In the genomic region with DNA sequence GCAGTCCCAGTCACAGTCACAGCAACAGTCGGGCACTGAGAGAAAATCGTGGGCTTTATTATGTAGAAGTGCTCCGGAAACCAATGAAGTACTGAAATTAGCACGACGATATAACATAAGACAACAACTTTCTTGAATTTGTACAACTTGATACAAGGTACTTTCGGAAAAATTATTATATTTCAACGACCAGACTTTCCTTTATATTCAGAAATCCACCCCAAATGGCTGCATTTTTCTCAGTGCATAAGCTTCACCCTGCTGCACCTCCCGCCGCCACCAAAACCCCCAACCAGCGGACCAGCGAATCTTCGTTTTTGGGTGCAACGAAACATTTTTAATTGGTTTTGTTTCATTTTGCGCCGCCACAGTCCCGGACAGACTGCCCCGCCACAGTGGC, we compare ENCODE assay signal across 4 fruit fly cellular contexts.
TF ChIP-seq lines count a peak whose summit lies in the region.

No protein-coding gene starts in this region.

- no peak for TF ChIP-seq CTCF in whole organism, embryonic (GFP tag; optimal IDR thresholded peaks at IDR 0.05; lab: Kevin White, UChicago)

TF ChIP-seq in whole organism, embryonic, 481 proteins besides CTCF, POLR2A, EP300 and RAD21:
- no peak for TF ChIP-seq Elba2 (GFP tag; optimal IDR thresholded peaks at IDR 0.05; lab: Kevin White, UChicago)
- TF ChIP-seq tio (GFP tag; optimal IDR thresholded peaks at IDR 0.05; lab: Kevin White, UChicago), result no peak
- TF ChIP-seq CG18619 (GFP tag; optimal IDR thresholded peaks at IDR 0.05; lab: Kevin White, UChicago), result no peak
- no peak for TF ChIP-seq CG32532 (GFP tag; IDR thresholded peaks at IDR 0.05; lab: Robert Waterston, UW)
- TF ChIP-seq az2 (GFP tag; optimal IDR thresholded peaks at IDR 0.05; lab: Kevin White, UChicago), result no peak
- TF ChIP-seq al (GFP tag; IDR thresholded peaks at IDR 0.05; lab: Robert Waterston, UW), result no peak
- no peak for TF ChIP-seq CG18476 (GFP tag; optimal IDR thresholded peaks at IDR 0.05; lab: Kevin White, UChicago)
- TF ChIP-seq Doc3 (GFP tag; IDR thresholded peaks at IDR 0.05; lab: Robert Waterston, UW; ENCODE audit: partially characterized antibody), result no peak
- no peak for TF ChIP-seq CG3281 (GFP tag; optimal IDR thresholded peaks at IDR 0.05; lab: Kevin White, UChicago)
- TF ChIP-seq nom (GFP tag; optimal IDR thresholded peaks at IDR 0.05; lab: Kevin White, UChicago), result peak; percentile 42
- TF ChIP-seq corto (GFP tag; optimal IDR thresholded peaks at IDR 0.05; lab: Kevin White, UChicago), result peak; percentile 0
- no peak for TF ChIP-seq Abd-B (GFP tag; optimal IDR thresholded peaks at IDR 0.05; lab: Kevin White, UChicago)

TF ChIP-seq in whole organism, prepupa, 60 proteins besides CTCF, POLR2A, EP300 and RAD21 (continues in another document):
- TF ChIP-seq Hr4 (GFP tag; optimal IDR thresholded peaks at IDR 0.05; lab: Kevin White, UChicago) (peak; percentile 6), CG4318 (GFP tag; optimal IDR thresholded peaks at IDR 0.05; lab: Kevin White, UChicago) (no peak), CG3919 (GFP tag; optimal IDR thresholded peaks at IDR 0.05; lab: Kevin White, UChicago) (peak; percentile 73), CG32006 (GFP tag; optimal IDR thresholded peaks at IDR 0.05; lab: Kevin White, UChicago) (peak; percentile 15), CG15336 (GFP tag; IDR thresholded peaks at IDR 0.05; lab: Robert Waterston, UW) (no peak), Hr39 (GFP tag; optimal IDR thresholded peaks at IDR 0.05; lab: Kevin White, UChicago) (peak; percentile 65), Sox102F (GFP tag; optimal IDR thresholded peaks at IDR 0.05; lab: Kevin White, UChicago) (peak; percentile 29), Ets21C (GFP tag; optimal IDR thresholded peaks at IDR 0.05; lab: Kevin White, UChicago) (peak; percentile 59), CG8119 (GFP tag; IDR thresholded peaks at IDR 0.05; lab: Robert Waterston, UW) (no peak), Eip78C (GFP tag; lab: Kevin White, UChicago) (peak; percentile 93), CG11294 (GFP tag; IDR thresholded peaks at IDR 0.05; lab: Robert Waterston, UW) (no peak), fd85E (GFP tag; optimal IDR thresholded peaks at IDR 0.05; lab: Kevin White, UChicago) (no peak), Blimp-1 (GFP tag; optimal IDR thresholded peaks at IDR 0.05; lab: Kevin White, UChicago) (peak; percentile 32), CG16779 (tag; optimal IDR thresholded peaks at IDR 0.05; lab: Kevin White, UChicago) (peak; percentile 35), CG6854 (GFP tag; optimal IDR thresholded peaks at IDR 0.05; lab: Kevin White, UChicago) (no peak), CG9139 (GFP tag; optimal IDR thresholded peaks at IDR 0.05; lab: Kevin White, UChicago) (peak; percentile 2), CG7368 (GFP tag; optimal IDR thresholded peaks at IDR 0.05; lab: Kevin White, UChicago) (peak; percentile 64), Smox (GFP tag; optimal IDR thresholded peaks at IDR 0.05; lab: Kevin White, UChicago) (peak; percentile 71), vri (GFP tag; optimal IDR thresholded peaks at IDR 0.05; lab: Kevin White, UChicago) (peak; percentile 62), Gug (GFP tag; IDR thresholded peaks at IDR 0.05; lab: Robert Waterston, UW) (no peak), esn (GFP tag; optimal IDR thresholded peaks at IDR 0.05; lab: Kevin White, UChicago) (peak; percentile 69), dsx (GFP tag; optimal IDR thresholded peaks at IDR 0.05; lab: Kevin White, UChicago; ENCODE audit: poor library complexity, severe bottlenecking) (peak; percentile 27), CG6808 (GFP tag; optimal IDR thresholded peaks at IDR 0.05; lab: Kevin White, UChicago) (peak; percentile 68), cyc (GFP tag; optimal IDR thresholded peaks at IDR 0.05; lab: Kevin White, UChicago) (peak; percentile 67), CG8319 (GFP tag; optimal IDR thresholded peaks at IDR 0.05; lab: Kevin White, UChicago) (peak; percentile 34)

TF ChIP-seq in whole organism, pupa, 21 proteins besides CTCF, POLR2A, EP300 and RAD21:
- TF ChIP-seq CG13204 (GFP tag; optimal IDR thresholded peaks at IDR 0.05; lab: Kevin White, UChicago), result no peak
- no peak for TF ChIP-seq rn (GFP tag; IDR thresholded peaks at IDR 0.05; lab: Robert Waterston, UW)
- no peak for TF ChIP-seq gl (tag; optimal IDR thresholded peaks at IDR 0.05; lab: Kevin White, UChicago)
- no peak for TF ChIP-seq EcR (GFP tag; optimal IDR thresholded peaks at IDR 0.05; lab: Kevin White, UChicago)
- TF ChIP-seq CG15710 (tag; optimal IDR thresholded peaks at IDR 0.05; lab: Kevin White, UChicago), result peak; percentile 64
- no peak for TF ChIP-seq Ets98B (GFP tag; IDR thresholded peaks at IDR 0.05; lab: Robert Waterston, UW)
- TF ChIP-seq Pif1A (GFP tag; optimal IDR thresholded peaks at IDR 0.05; lab: Kevin White, UChicago), result peak; percentile 50
- TF ChIP-seq CG9948 (tag; optimal IDR thresholded peaks at IDR 0.05; lab: Kevin White, UChicago), result peak; percentile 51
- TF ChIP-seq D1 (tag; optimal IDR thresholded peaks at IDR 0.05; lab: Kevin White, UChicago), result no peak
- no peak for TF ChIP-seq CG10348 (GFP tag; IDR thresholded peaks at IDR 0.05; lab: Robert Waterston, UW)
- peak; percentile 37 for TF ChIP-seq CG34367 (tag; optimal IDR thresholded peaks at IDR 0.05; lab: Kevin White, UChicago)
- TF ChIP-seq Snoo (tag; optimal IDR thresholded peaks at IDR 0.05; lab: Kevin White, UChicago), result peak; percentile 74
- TF ChIP-seq Pif1B (GFP tag; optimal IDR thresholded peaks at IDR 0.05; lab: Kevin White, UChicago), result peak; percentile 0
- TF ChIP-seq CG17806 (tag; optimal IDR thresholded peaks at IDR 0.05; lab: Kevin White, UChicago), result peak; percentile 52
- peak; percentile 76 for TF ChIP-seq CG8159 (tag; optimal IDR thresholded peaks at IDR 0.05; lab: Kevin White, UChicago)
- no peak for TF ChIP-seq CG12605 (GFP tag; IDR thresholded peaks at IDR 0.05; lab: Robert Waterston, UW)
- 0 out of 3 replicates have a peak, but pooled peaks have one; percentile 44 for TF ChIP-seq CG4496 (GFP tag; IDR thresholded peaks at IDR 0.05; lab: Robert Waterston, UW)
- TF ChIP-seq CG8301 (tag; optimal IDR thresholded peaks at IDR 0.05; lab: Kevin White, UChicago), result peak; percentile 18
- TF ChIP-seq CG14655 (GFP tag; optimal IDR thresholded peaks at IDR 0.05; lab: Kevin White, UChicago), result peak; percentile 43
- no peak for TF ChIP-seq CG32121 (GFP tag; IDR thresholded peaks at IDR 0.05; lab: Robert Waterston, UW)
- no peak for TF ChIP-seq fd96Ca (GFP tag; IDR thresholded peaks at IDR 0.05; lab: Robert Waterston, UW)
TF ChIP-seq in whole organism, pupa: peak in this region for 11.

TF ChIP-seq in whole organism, wandering third instar larva, 38 proteins besides CTCF, POLR2A, EP300 and RAD21 (continues in another document):
- TF ChIP-seq Hr78 (GFP tag; optimal IDR thresholded peaks at IDR 0.05; lab: Kevin White, UChicago), result no peak
- peak; percentile 72 for TF ChIP-seq h (GFP tag; optimal IDR thresholded peaks at IDR 0.05; lab: Kevin White, UChicago)
- no peak for TF ChIP-seq Dfd (GFP tag; optimal IDR thresholded peaks at IDR 0.05; lab: Kevin White, UChicago)
- TF ChIP-seq usp (GFP tag; optimal IDR thresholded peaks at IDR 0.05; lab: Kevin White, UChicago), result no peak
- peak; percentile 35 for TF ChIP-seq sage (GFP tag; optimal IDR thresholded peaks at IDR 0.05; lab: Kevin White, UChicago)
- peak; percentile 65 for TF ChIP-seq rgr (GFP tag; optimal IDR thresholded peaks at IDR 0.05; lab: Kevin White, UChicago)
- no peak for TF ChIP-seq Abd-B (GFP tag; optimal IDR thresholded peaks at IDR 0.05; lab: Kevin White, UChicago)
- TF ChIP-seq pan (optimal IDR thresholded peaks at IDR 0.05; lab: Kevin White, UChicago), result no peak
- TF ChIP-seq psq (GFP tag; optimal IDR thresholded peaks at IDR 0.05; lab: Kevin White, UChicago), result peak; percentile 45
- TF ChIP-seq CG32264 (GFP tag; optimal IDR thresholded peaks at IDR 0.05; lab: Kevin White, UChicago), result peak; percentile 28
- TF ChIP-seq Hnf4 (GFP tag; optimal IDR thresholded peaks at IDR 0.05; lab: Kevin White, UChicago), result peak; percentile 30
- peak; percentile 57 for TF ChIP-seq woc (GFP tag; optimal IDR thresholded peaks at IDR 0.05; lab: Kevin White, UChicago)
- TF ChIP-seq Jra (GFP tag; optimal IDR thresholded peaks at IDR 0.05; lab: Kevin White, UChicago), result no peak
- no peak for TF ChIP-seq Hr83 (GFP tag; optimal IDR thresholded peaks at IDR 0.05; lab: Kevin White, UChicago; ENCODE audit: poor library complexity, severe bottlenecking)
- TF ChIP-seq CG9705 (GFP tag; optimal IDR thresholded peaks at IDR 0.05; lab: Kevin White, UChicago), result peak; percentile 52
- no peak for TF ChIP-seq sv (GFP tag; optimal IDR thresholded peaks at IDR 0.05; lab: Kevin White, UChicago)
- TF ChIP-seq dsf (GFP tag; optimal IDR thresholded peaks at IDR 0.05; lab: Kevin White, UChicago; ENCODE audit: borderline replicate concordance), result no peak
- TF ChIP-seq Mio (GFP tag; optimal IDR thresholded peaks at IDR 0.05; lab: Kevin White, UChicago), result no peak
- no peak for TF ChIP-seq GATAd (GFP tag; optimal IDR thresholded peaks at IDR 0.05; lab: Kevin White, UChicago)
- TF ChIP-seq Dif (GFP tag; optimal IDR thresholded peaks at IDR 0.05; lab: Kevin White, UChicago; ENCODE audit: partially characterized antibody), result no peak
- peak; percentile 74 for TF ChIP-seq HLH106 (tag; optimal IDR thresholded peaks at IDR 0.05; lab: Kevin White, UChicago)
- no peak for TF ChIP-seq jim (GFP tag; optimal IDR thresholded peaks at IDR 0.05; lab: Kevin White, UChicago)
- TF ChIP-seq Myc (optimal IDR thresholded peaks at IDR 0.05; lab: Kevin White, UChicago), result no peak
- TF ChIP-seq tai (GFP tag; optimal IDR thresholded peaks at IDR 0.05; lab: Kevin White, UChicago), result no peak
- TF ChIP-seq Rel (GFP tag; optimal IDR thresholded peaks at IDR 0.05; lab: Kevin White, UChicago), result no peak
- no peak for TF ChIP-seq Rel (tag; optimal IDR thresholded peaks at IDR 0.05; lab: Kevin White, UChicago)
- peak; percentile 72 for TF ChIP-seq ey (GFP tag; optimal IDR thresholded peaks at IDR 0.05; lab: Kevin White, UChicago)
- peak; percentile 80 for TF ChIP-seq fru (GFP tag; optimal IDR thresholded peaks at IDR 0.05; lab: Kevin White, UChicago)
- peak; percentile 69 for TF ChIP-seq OdsH (GFP tag; optimal IDR thresholded peaks at IDR 0.05; lab: Kevin White, UChicago)
- TF ChIP-seq CrebA (GFP tag; optimal IDR thresholded peaks at IDR 0.05; lab: Kevin White, UChicago; ENCODE audit: borderline replicate concordance), result no peak
- TF ChIP-seq lola (GFP tag; optimal IDR thresholded peaks at IDR 0.05; lab: Kevin White, UChicago), result no peak
- peak; percentile 66 for TF ChIP-seq dmrt93B (GFP tag; optimal IDR thresholded peaks at IDR 0.05; lab: Kevin White, UChicago)
- TF ChIP-seq br (GFP tag; optimal IDR thresholded peaks at IDR 0.05; lab: Kevin White, UChicago), result peak; percentile 65
- TF ChIP-seq Sp1 (GFP tag; optimal IDR thresholded peaks at IDR 0.05; lab: Kevin White, UChicago), result peak; percentile 74
- no peak for TF ChIP-seq Vsx2 (GFP tag; optimal IDR thresholded peaks at IDR 0.05; lab: Kevin White, UChicago; ENCODE audit: partially characterized antibody)
- no peak for TF ChIP-seq N (GFP tag; optimal IDR thresholded peaks at IDR 0.05; lab: Kevin White, UChicago)

Comparison
In these comparisons a context has a peak if more than half of its experiments do, and no peak if none do; other contexts are left out.
1. Of the 7 proteins assayed by ChIP-seq in both whole organism, embryonic and whole organism, prepupa: peak only in whole organism, embryonic: none; only in whole organism, prepupa: Blimp-1, CG16779, Hr39 and Sox102F; in both: none; in neither: 3.